Fruit fly (Drosophila melanogaster) whole organism, adult: ENCODE results near the gene CG6688.

Experiments used
- CG11617 ChIP-seq: fragments of 200-800 bp; sonication (Bioruptor generic); optimal IDR thresholded peaks from 2 replicates; lab custom pipeline; 2017; ENCODE audit warnings: mild to moderate bottlenecking, missing biosample characterization, missing genetic modification reagents, missing genetic modification characterization
- CG12768 ChIP-seq: fragments of 200-800 bp; sonication (Bioruptor generic); optimal IDR thresholded peaks from 2 replicates; lab custom pipeline; 2017; ENCODE audit warnings: missing biosample characterization, missing genetic modification characterization, mild to moderate bottlenecking, moderate library complexity, missing genetic modification reagents
- CG14711 ChIP-seq: fragments of 200-800 bp; sonication (Bioruptor generic); optimal IDR thresholded peaks from 2 replicates; lab custom pipeline; 2018; ENCODE audit warnings: missing biosample characterization, mild to moderate bottlenecking, missing genetic modification characterization, moderate library complexity
- CG1620 ChIP-seq: fragments of 200-800 bp; sonication (Bioruptor generic); optimal IDR thresholded peaks from 2 replicates; lab custom pipeline; 2016; ENCODE audit warnings: missing biosample characterization, missing genetic modification characterization
- CG33017 ChIP-seq: fragments of 200-800 bp; sonication (Bioruptor generic); optimal IDR thresholded peaks from 2 replicates; lab custom pipeline; 2018; ENCODE audit warnings: missing biosample characterization, mild to moderate bottlenecking, missing genetic modification characterization, moderate library complexity
- CG5204 ChIP-seq: fragments of 200-800 bp; sonication (Bioruptor generic); optimal IDR thresholded peaks from 2 replicates; lab custom pipeline; 2016; ENCODE audit warnings: missing biosample characterization, missing genetic modification characterization
- CG7045 ChIP-seq: fragments of 200-800 bp; sonication (Bioruptor generic); optimal IDR thresholded peaks from 2 replicates; lab custom pipeline; 2017; ENCODE audit warnings: missing biosample characterization, mild to moderate bottlenecking, missing genetic modification characterization
- CG7101 ChIP-seq: fragments of 200-800 bp; sonication (Bioruptor generic); optimal IDR thresholded peaks from 2 replicates; lab custom pipeline; 2018; ENCODE audit warnings: missing biosample characterization, mild to moderate bottlenecking, missing genetic modification characterization, moderate library complexity
- Clk ChIP-seq: fragments of 200-800 bp; sonication (Bioruptor generic); optimal IDR thresholded peaks from 2 replicates; lab custom pipeline; 2017; ENCODE audit warnings: missing biosample characterization, missing genetic modification characterization
- Crg-1 ChIP-seq: fragments of 200-800 bp; sonication (Bioruptor generic); optimal IDR thresholded peaks from 2 replicates; lab custom pipeline; 2016; ENCODE audit warnings: missing biosample characterization, missing genetic modification characterization
- Hr96 ChIP-seq: fragments of 200-800 bp; sonication (Bioruptor generic); optimal IDR thresholded peaks from 2 replicates; lab custom pipeline; 2016; ENCODE audit warnings: missing biosample characterization, missing genetic modification characterization
- Mnt ChIP-seq: fragments of 200-800 bp; sonication (Bioruptor generic); optimal IDR thresholded peaks from 2 replicates; lab custom pipeline; 2016; ENCODE audit warnings: missing biosample characterization, mild to moderate bottlenecking, missing genetic modification characterization
- bab1 ChIP-seq: fragments of 200-800 bp; sonication (Bioruptor generic); optimal IDR thresholded peaks from 3 replicates; lab custom pipeline; 2019; ENCODE audit warnings: missing biosample characterization, mild to moderate bottlenecking, missing genetic modification characterization, moderate library complexity
- cic ChIP-seq: fragments of 200-800 bp; sonication (Bioruptor generic); optimal IDR thresholded peaks from 2 replicates; lab custom pipeline; 2017; ENCODE audit warnings: missing biosample characterization, mild to moderate bottlenecking, missing genetic modification characterization, moderate library complexity
- cnc ChIP-seq, 2 experiments: fragments of >200 bp; optimal IDR thresholded peaks; 2 replicates each; lab custom pipeline; 2017
- kay ChIP-seq: fragments of 200-800 bp; sonication (Bioruptor generic); peaks from one replicate; lab custom pipeline; 2016; ENCODE audit warnings: missing biosample characterization, missing genetic modification characterization, borderline replicate concordance
- ovo ChIP-seq: fragments of 200-800 bp; sonication (Bioruptor generic); optimal IDR thresholded peaks from 2 replicates; lab custom pipeline; 2016; ENCODE audit warnings: missing biosample characterization, missing genetic modification characterization
- pad ChIP-seq: fragments of 200-800 bp; sonication (Bioruptor generic); optimal IDR thresholded peaks from 3 replicates; lab custom pipeline; 2017; ENCODE audit warnings: missing biosample characterization, missing genetic modification characterization, mild to moderate bottlenecking, moderate library complexity, missing genetic modification reagents
- tj ChIP-seq: fragments of 200-800 bp; sonication (Bioruptor generic); optimal IDR thresholded peaks from 3 replicates; lab custom pipeline; 2017; ENCODE audit warnings: missing biosample characterization, mild to moderate bottlenecking, missing genetic modification characterization, moderate library complexity
- toe ChIP-seq: fragments of 200-800 bp; sonication (Bioruptor generic); optimal IDR thresholded peaks from 2 replicates; lab custom pipeline; 2016; ENCODE audit warnings: missing biosample characterization, missing genetic modification characterization

Gene CG6688

dm6 chr3R:22998623-22999179 lies 13.5 kb upstream of the CG6688 start:
- TF ChIP-seq ovo (GFP tag; lab: Kevin White, UChicago) (no peak), Hr96 (GFP tag; lab: Kevin White, UChicago) (no peak), CG33017 (tag; lab: Kevin White, UChicago) (no peak), CG14711 (tag; lab: Kevin White, UChicago) (no peak), CG12768 (GFP tag; lab: Kevin White, UChicago) (no peak)

- no peak for TF ChIP-seq pad (GFP tag; lab: Kevin White, UChicago)
- TF ChIP-seq bab1 (GFP tag; lab: Kevin White, UChicago): peak; percentile 60
These were observed 8.1 kb upstream of the CG6688 start for dm6 chr3R:23004161-23004560.

DNA sequence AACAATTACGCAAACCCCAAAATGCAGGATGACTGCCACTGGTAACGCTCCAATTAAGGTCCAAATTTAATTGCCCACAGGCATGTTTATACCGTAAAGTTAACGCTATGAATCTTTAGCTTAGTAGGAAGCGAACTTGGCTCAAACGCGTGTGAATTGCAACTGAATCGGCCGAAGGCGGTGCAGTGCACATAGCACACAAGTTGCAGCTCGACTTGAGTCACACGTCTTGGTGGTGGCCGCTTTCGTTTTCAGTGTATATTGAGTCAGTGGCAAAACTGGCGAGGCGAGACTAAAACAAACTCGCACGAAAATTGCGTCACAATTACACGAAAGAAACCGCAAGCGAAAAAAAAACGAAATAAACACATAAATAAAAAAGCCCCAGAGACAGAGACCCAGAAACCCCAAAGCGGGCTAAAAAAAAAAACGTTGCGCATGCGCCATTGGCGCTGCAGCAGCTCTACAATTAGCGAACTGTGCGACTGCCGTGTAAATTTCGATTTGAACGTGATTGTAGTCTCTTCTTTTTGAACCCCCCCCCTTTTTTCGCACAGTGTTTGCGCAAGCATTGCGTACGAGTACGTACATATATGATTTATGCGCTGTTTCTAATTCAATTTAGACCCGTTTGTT lies 2.6 kb upstream of the CG6688 start:
- TF ChIP-seq bab1 (GFP tag; lab: Kevin White, UChicago) (no peak), CG7045 (no peak), CG5204 (GFP tag; lab: Kevin White, UChicago) (no peak), cnc (optimal IDR thresholded peaks at IDR 0.05; lab: Kevin White, UChicago) (no peak), CG33017 (tag; lab: Kevin White, UChicago) (no peak), Hr96 (GFP tag; lab: Kevin White, UChicago) (no peak), CG11617 (no peak), CG7101 (no peak), kay (no peak), CG12768 (GFP tag; lab: Kevin White, UChicago) (no peak), CG1620 (GFP tag; lab: Kevin White, UChicago) (no peak), cic (GFP tag; lab: Kevin White, UChicago) (no peak), toe (GFP tag; lab: Kevin White, UChicago) (no peak), Crg-1 (GFP tag; lab: Kevin White, UChicago) (no peak), Clk (GFP tag; lab: Kevin White, UChicago) (no peak), CG14711 (tag; lab: Kevin White, UChicago) (no peak), Mnt (GFP tag; lab: Kevin White, UChicago) (no peak), ovo (GFP tag; lab: Kevin White, UChicago) (no peak), tj (GFP tag; lab: Kevin White, UChicago) (no peak), pad (GFP tag; lab: Kevin White, UChicago) (no peak)

- TF ChIP-seq pad (GFP tag; lab: Kevin White, UChicago) (no peak), Clk (GFP tag; lab: Kevin White, UChicago) (no peak), Crg-1 (GFP tag; lab: Kevin White, UChicago) (no peak), ovo (GFP tag; lab: Kevin White, UChicago) (no peak)
These were observed 1.8 kb upstream of the CG6688 start, which contains the start of gene CG34375 for dm6 chr3R:23010406-23010805. TSS of gene CG34375 (minus strand) at chr3R:23010562.

dm6 chr3R:23013482-23013881 lies 1.3 kb downstream of the CG6688 start:
- TF ChIP-seq toe (GFP tag; lab: Kevin White, UChicago) (no peak), Mnt (GFP tag; lab: Kevin White, UChicago) (no peak), CG12768 (GFP tag; lab: Kevin White, UChicago) (peak; percentile 10), CG33017 (tag; lab: Kevin White, UChicago) (peak; percentile 67), CG7045 (peak; percentile 35), CG5204 (GFP tag; lab: Kevin White, UChicago) (peak; percentile 0), CG14711 (tag; lab: Kevin White, UChicago) (peak; percentile 18), cnc (optimal IDR thresholded peaks at IDR 0.05; lab: Kevin White, UChicago) (no peak), ovo (GFP tag; lab: Kevin White, UChicago) (peak; percentile 6), kay (peak; percentile 35), Hr96 (GFP tag; lab: Kevin White, UChicago) (no peak), cic (GFP tag; lab: Kevin White, UChicago) (peak; percentile 68), Crg-1 (GFP tag; lab: Kevin White, UChicago) (peak; percentile 17), CG7101 (peak; percentile 53), CG11617 (peak; percentile 39)

DNA sequence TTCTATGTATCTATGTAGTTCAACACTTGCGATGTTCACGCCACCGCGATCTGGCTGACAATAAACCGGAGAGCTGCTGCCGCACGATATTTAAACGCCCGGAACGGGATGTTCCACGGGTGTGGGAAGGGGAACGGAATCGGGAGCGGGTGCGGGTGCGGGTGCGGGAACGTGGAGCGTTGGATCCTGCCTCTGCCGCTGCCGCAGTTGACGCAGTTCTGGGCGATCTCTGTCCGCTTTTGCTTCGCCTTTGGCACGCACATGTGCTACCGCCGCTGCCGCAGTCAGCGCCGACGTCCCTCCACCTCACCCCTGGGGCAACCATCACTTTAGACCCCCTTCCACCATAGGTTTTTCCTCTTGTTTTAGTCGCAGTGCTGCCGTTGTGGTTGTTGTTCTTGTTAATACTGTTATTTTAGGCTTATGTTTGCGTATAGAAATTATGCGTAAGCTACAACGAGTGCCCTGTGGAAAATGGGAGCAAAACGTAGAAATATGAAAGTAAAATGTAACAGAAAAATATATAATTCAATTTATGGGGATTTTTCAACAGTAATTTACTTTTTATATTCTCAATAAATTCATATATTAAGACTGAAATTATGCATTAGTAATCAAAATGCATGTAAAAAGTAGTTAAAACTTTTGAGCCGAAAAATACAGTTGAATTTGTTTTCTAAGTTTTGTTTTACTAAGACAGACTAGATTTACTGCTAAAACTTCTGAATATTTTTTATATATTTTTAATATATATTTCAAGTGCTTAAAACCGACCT lies 14.6 kb downstream of the CG6688 start, which contains the start of gene lmd:
lmd (minus strand) TSS at position 62 of the 776 bp plus-strand sequence.
- TF ChIP-seq CG33017 (tag; lab: Kevin White, UChicago): no peak
- TF ChIP-seq CG1620 (GFP tag; lab: Kevin White, UChicago): no peak
- no peak for TF ChIP-seq CG5204 (GFP tag; lab: Kevin White, UChicago)
- no peak for TF ChIP-seq pad (GFP tag; lab: Kevin White, UChicago)
- TF ChIP-seq tj (GFP tag; lab: Kevin White, UChicago): no peak
- no peak for TF ChIP-seq CG14711 (tag; lab: Kevin White, UChicago)
- TF ChIP-seq Hr96 (GFP tag; lab: Kevin White, UChicago): no peak
- TF ChIP-seq ovo (GFP tag; lab: Kevin White, UChicago): no peak
- no peak for TF ChIP-seq bab1 (GFP tag; lab: Kevin White, UChicago)
- TF ChIP-seq CG7045: no peak
- TF ChIP-seq cnc (optimal IDR thresholded peaks at IDR 0.05; lab: Kevin White, UChicago): no peak
- TF ChIP-seq CG11617: no peak
- no peak for TF ChIP-seq CG7101
- no peak for TF ChIP-seq CG12768 (GFP tag; lab: Kevin White, UChicago)
- TF ChIP-seq kay: no peak
- TF ChIP-seq Clk (GFP tag; lab: Kevin White, UChicago): no peak
- TF ChIP-seq Crg-1 (GFP tag; lab: Kevin White, UChicago): no peak
- TF ChIP-seq toe (GFP tag; lab: Kevin White, UChicago): no peak
- no peak for TF ChIP-seq cic (GFP tag; lab: Kevin White, UChicago)
